Worm (Caenorhabditis elegans) whole organism, late embryonic: ENCODE results near the gene fbxa-188.

Experiments used
- C08G9.2 ChIP-seq: sonication (generic microtip); optimal IDR thresholded peaks from 2 replicates; lab custom pipeline; 2016; ENCODE audit warnings: mild to moderate bottlenecking, missing genetic modification characterization, moderate library complexity, missing compliant biosample characterization
- F13H6.1 ChIP-seq: sonication (generic microtip); optimal IDR thresholded peaks from 2 replicates; lab custom pipeline; 2016; ENCODE audit warnings: missing genetic modification characterization, missing compliant biosample characterization
- K09A11.1 ChIP-seq: sonication (generic microtip); optimal IDR thresholded peaks from 2 replicates; lab custom pipeline; 2017; ENCODE audit warnings: antibody characterized with exemption, mild to moderate bottlenecking, missing genetic modification characterization, missing compliant biosample characterization; ENCODE audit not compliant: insufficient read depth
- T23F11.4 ChIP-seq: fragments of 200-800 bp; sonication (Bioruptor generic); optimal IDR thresholded peaks from 2 replicates; lab custom pipeline; 2018; ENCODE audit warnings: mild to moderate bottlenecking, missing genetic modification characterization, missing compliant biosample characterization
- ama-1 ChIP-seq: fragments of 150-350 bp; optimal IDR thresholded peaks from 2 replicates; lab custom pipeline; 2014
- ceh-14 ChIP-seq: sonication (generic microtip); optimal IDR thresholded peaks from 2 replicates; lab custom pipeline; 2016; ENCODE audit warnings: missing genotype, missing genetic modification characterization, missing compliant biosample characterization
- ceh-19 ChIP-seq: fragments of 200-800 bp; sonication (Bioruptor generic); optimal IDR thresholded peaks from 2 replicates; lab custom pipeline; 2018; ENCODE audit warnings: mild to moderate bottlenecking, missing genetic modification characterization, missing compliant biosample characterization
- ceh-30 ChIP-seq: fragments of 150-350 bp; optimal IDR thresholded peaks from 2 replicates; lab custom pipeline; 2014; ENCODE audit warnings: missing biosample characterization, missing genetic modification characterization
- ceh-31 ChIP-seq: sonication (generic microtip); optimal IDR thresholded peaks from 2 replicates; lab custom pipeline; 2016; ENCODE audit warnings: missing genetic modification characterization, missing compliant biosample characterization
- ceh-6 ChIP-seq: fragments of 200-800 bp; sonication (Bioruptor generic); optimal IDR thresholded peaks from 2 replicates; lab custom pipeline; 2018; ENCODE audit warnings: mild to moderate bottlenecking, missing genetic modification characterization, missing compliant biosample characterization
- ceh-9 ChIP-seq: sonication (generic microtip); optimal IDR thresholded peaks from 2 replicates; lab custom pipeline; 2016; ENCODE audit warnings: mild to moderate bottlenecking, missing genetic modification characterization, inconsistent platforms, missing compliant biosample characterization
- dmd-4 ChIP-seq: sonication (generic microtip); optimal IDR thresholded peaks from 2 replicates; lab custom pipeline; 2016; ENCODE audit warnings: borderline replicate concordance, missing genetic modification characterization, missing compliant biosample characterization
- dve-1 ChIP-seq: sonication (generic microtip); optimal IDR thresholded peaks from 2 replicates; lab custom pipeline; 2017; ENCODE audit warnings: antibody characterized with exemption, mild to moderate bottlenecking, missing genetic modification characterization, missing compliant biosample characterization
- elt-2 ChIP-seq: sonication (generic microtip); optimal IDR thresholded peaks from 2 replicates; lab custom pipeline; 2016; ENCODE audit warnings: missing genetic modification reagents, missing genetic modification characterization, missing compliant biosample characterization
- elt-4 ChIP-seq: sonication (generic microtip); optimal IDR thresholded peaks from 2 replicates; lab custom pipeline; 2016; ENCODE audit warnings: missing genetic modification characterization, missing compliant biosample characterization
- ets-4 ChIP-seq: sonication (generic microtip); optimal IDR thresholded peaks from 2 replicates; lab custom pipeline; 2016; ENCODE audit warnings: missing genetic modification characterization, missing compliant biosample characterization
- eyg-1 ChIP-seq: sonication (generic microtip); optimal IDR thresholded peaks from 2 replicates; lab custom pipeline; 2016; ENCODE audit warnings: missing genotype, missing genetic modification characterization, missing compliant biosample characterization
- fax-1 ChIP-seq: sonication (generic microtip); optimal IDR thresholded peaks from 2 replicates; lab custom pipeline; 2016; ENCODE audit warnings: missing genotype, missing genetic modification characterization, missing compliant biosample characterization
- fkh-10 ChIP-seq: fragments of 150-350 bp; optimal IDR thresholded peaks from 2 replicates; lab custom pipeline; 2014; ENCODE audit warnings: missing biosample characterization, missing genetic modification reagents, missing genetic modification characterization
- fkh-6 ChIP-seq: sonication (generic microtip); optimal IDR thresholded peaks from 2 replicates; lab custom pipeline; 2016; ENCODE audit warnings: missing genetic modification characterization, missing compliant biosample characterization
- hlh-13 ChIP-seq: fragments of 200-800 bp; sonication (Bioruptor generic); optimal IDR thresholded peaks from 2 replicates; lab custom pipeline; 2018; ENCODE audit warnings: mild to moderate bottlenecking, missing genetic modification characterization, missing compliant biosample characterization
- hlh-6 ChIP-seq: sonication (generic microtip); optimal IDR thresholded peaks from 2 replicates; lab custom pipeline; 2016; ENCODE audit warnings: missing genotype, missing genetic modification characterization, missing compliant biosample characterization
- hlh-8 ChIP-seq: sonication (generic microtip); optimal IDR thresholded peaks from 2 replicates; lab custom pipeline; 2016; ENCODE audit warnings: missing genotype, missing genetic modification characterization, missing compliant biosample characterization
- lim-6 ChIP-seq: sonication (generic microtip); optimal IDR thresholded peaks from 2 replicates; lab custom pipeline; 2016; ENCODE audit warnings: missing genetic modification characterization, missing compliant biosample characterization
- madf-2 ChIP-seq: sonication (generic microtip); optimal IDR thresholded peaks from 2 replicates; lab custom pipeline; 2017; ENCODE audit warnings: missing genetic modification characterization, missing compliant biosample characterization
- nfya-1 ChIP-seq: sonication (generic microtip); optimal IDR thresholded peaks from 2 replicates; lab custom pipeline; 2017; ENCODE audit warnings: missing genetic modification characterization, mild to moderate bottlenecking, missing compliant biosample characterization, antibody characterized with exemption, moderate library complexity
- nhr-11 ChIP-seq: fragments of 150-350 bp; optimal IDR thresholded peaks from 2 replicates; lab custom pipeline; 2014; ENCODE audit warnings: missing biosample characterization, missing genetic modification characterization
- odd-2 ChIP-seq: sonication (generic microtip); optimal IDR thresholded peaks from 2 replicates; lab custom pipeline; 2017; ENCODE audit warnings: antibody characterized with exemption, mild to moderate bottlenecking, missing genetic modification characterization, missing compliant biosample characterization
- pat-9 ChIP-seq: fragments of 200-800 bp; sonication (Bioruptor generic); optimal IDR thresholded peaks from 2 replicates; lab custom pipeline; 2018; ENCODE audit warnings: mild to moderate bottlenecking, missing genetic modification characterization, moderate library complexity, missing compliant biosample characterization
- pax-1 ChIP-seq: fragments of 150-350 bp; optimal IDR thresholded peaks from 2 replicates; lab custom pipeline; 2014; ENCODE audit warnings: missing biosample characterization, missing genetic modification characterization
- pha-4 ChIP-seq: fragments of 150-350 bp; optimal IDR thresholded peaks from 2 replicates; lab custom pipeline; 2018; ENCODE audit warnings: missing biosample characterization, missing genetic modification reagents, missing genetic modification characterization
- pqm-1 ChIP-seq: sonication (generic microtip); optimal IDR thresholded peaks from 2 replicates; lab custom pipeline; 2016; ENCODE audit warnings: missing genetic modification characterization, missing compliant biosample characterization
- ref-2 ChIP-seq: sonication (generic microtip); optimal IDR thresholded peaks from 2 replicates; lab custom pipeline; 2016; ENCODE audit warnings: missing genetic modification characterization, missing compliant biosample characterization
- sox-4 ChIP-seq: sonication (generic microtip); optimal IDR thresholded peaks from 2 replicates; lab custom pipeline; 2017; ENCODE audit warnings: mild to moderate bottlenecking, missing genetic modification characterization, inconsistent platforms, missing compliant biosample characterization
- syd-9 ChIP-seq: sonication (generic microtip); optimal IDR thresholded peaks from 2 replicates; lab custom pipeline; 2016; ENCODE audit warnings: mild to moderate bottlenecking, missing genetic modification characterization, moderate library complexity, missing compliant biosample characterization
- tbx-2 ChIP-seq: sonication (generic microtip); optimal IDR thresholded peaks from 2 replicates; lab custom pipeline; 2016; ENCODE audit warnings: missing genetic modification characterization, missing compliant biosample characterization
- tbx-7 ChIP-seq: sonication (generic microtip); optimal IDR thresholded peaks from 2 replicates; lab custom pipeline; 2016; ENCODE audit warnings: missing genotype, missing genetic modification characterization, missing compliant biosample characterization
- unc-3 ChIP-seq, 2 experiments: fragments of 200-800 bp in 1 of 2; sonication (Bioruptor generic) in 1 of 2; sonication (generic microtip) in 1 of 2; conservative IDR thresholded peaks in 1 of 2; optimal IDR thresholded peaks in 1 of 2; 2 replicates each; pipeline versions ENCODE4 v1.3.6 to Lab custom; 2016 to 2022; ENCODE audit warnings: missing compliant biosample characterization in 2 of 2, missing genetic modification characterization in 2 of 2, missing genetic modification reagents in 1 of 2
- unc-55 ChIP-seq: sonication (generic microtip); optimal IDR thresholded peaks from 2 replicates; lab custom pipeline; 2017; ENCODE audit warnings: missing biosample characterization, missing genetic modification reagents, missing genetic modification characterization
- unc-86 ChIP-seq: sonication (generic microtip); optimal IDR thresholded peaks from 2 replicates; lab custom pipeline; 2016; ENCODE audit warnings: missing genetic modification characterization, missing compliant biosample characterization
- zip-5 ChIP-seq: sonication (generic microtip); optimal IDR thresholded peaks from 2 replicates; lab custom pipeline; 2016; ENCODE audit warnings: missing genetic modification characterization, missing compliant biosample characterization
- ztf-16 ChIP-seq: sonication (generic microtip); optimal IDR thresholded peaks from 2 replicates; lab custom pipeline; 2017; ENCODE audit warnings: missing genetic modification characterization, missing compliant biosample characterization

fbxa-188 gene

ce11 chrV:17323876-17324275, 20.9 kb downstream of the fbxa-188 start:
- TF ChIP-seq pqm-1 (tag; lab: Kevin White, UChicago) (no peak), ref-2 (tag; lab: Kevin White, UChicago) (no peak), ztf-16 (tag; lab: Kevin White, UChicago) (no peak), tbx-2 (tag; lab: Kevin White, UChicago) (no peak), hlh-8 (tag; lab: Kevin White, UChicago) (no peak), lim-6 (no peak), ceh-9 (no peak), madf-2 (no peak), fax-1 (no peak), T23F11.4 (GFP tag; lab: Kevin White, UChicago) (no peak), elt-4 (tag; lab: Kevin White, UChicago) (no peak), F13H6.1 (tag; lab: Kevin White, UChicago) (no peak), eyg-1 (tag; lab: Kevin White, UChicago) (no peak), ceh-14 (tag; lab: Kevin White, UChicago) (no peak), dmd-4 (tag; lab: Kevin White, UChicago) (no peak), unc-3 (GFP tag; conservative IDR thresholded peaks at IDR 0.05; lab: Robert Waterston, UW) (no peak), unc-3 (tag; optimal IDR thresholded peaks at IDR 0.05; lab: Kevin White, UChicago) (no peak), syd-9 (tag; lab: Kevin White, UChicago) (no peak), nfya-1 (tag; lab: Kevin White, UChicago) (no peak), ceh-6 (GFP tag; lab: Kevin White, UChicago) (no peak)

DNA sequence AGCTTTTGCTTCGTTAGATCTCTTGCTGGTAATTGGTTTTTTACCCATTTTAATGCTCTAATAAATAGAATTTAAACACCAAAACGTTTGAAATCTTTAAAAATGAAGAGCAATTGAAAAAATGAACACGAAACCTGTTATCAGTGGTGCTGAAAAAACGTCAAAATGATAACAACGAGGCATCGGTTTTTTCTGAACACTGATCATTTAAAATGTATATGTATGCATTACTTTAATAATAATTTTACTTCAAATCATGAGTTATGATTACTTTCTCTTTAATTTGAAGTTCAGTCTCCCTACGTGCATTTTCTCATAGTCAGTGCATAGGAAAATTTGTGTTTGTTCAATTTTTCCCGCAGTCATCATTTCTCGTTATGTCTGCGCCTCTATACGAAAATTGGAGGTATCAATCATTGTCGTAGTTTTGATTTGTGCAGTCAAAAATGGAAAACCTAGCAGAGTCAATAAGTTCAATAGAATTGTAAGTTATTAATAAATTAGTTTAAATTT, 22.3 kb downstream of the fbxa-188 start, which contains the start of gene F31E9.3:
TSS of gene F31E9.3 (plus strand) at position 194 of the 513 bp plus-strand sequence.
- TF ChIP-seq elt-2 (no peak), ceh-31 (no peak), sox-4 (no peak), fkh-6 (tag; lab: Kevin White, UChicago) (no peak), tbx-7 (tag; lab: Kevin White, UChicago) (no peak), dve-1 (no peak), hlh-6 (tag; lab: Kevin White, UChicago) (no peak), K09A11.1 (tag; lab: Kevin White, UChicago) (no peak), ref-2 (tag; lab: Kevin White, UChicago) (no peak), ets-4 (tag; lab: Kevin White, UChicago) (no peak), C08G9.2 (tag; lab: Kevin White, UChicago) (no peak), unc-86 (tag; lab: Kevin White, UChicago) (no peak), T23F11.4 (GFP tag; lab: Kevin White, UChicago) (no peak), ama-1 (no peak), ceh-19 (no peak), hlh-13 (GFP tag; lab: Kevin White, UChicago) (no peak), unc-3 (GFP tag; conservative IDR thresholded peaks at IDR 0.05; lab: Robert Waterston, UW) (no peak), unc-3 (tag; optimal IDR thresholded peaks at IDR 0.05; lab: Kevin White, UChicago) (no peak), odd-2 (tag; lab: Kevin White, UChicago) (no peak), pax-1 (tag; lab: Kevin White, UChicago) (no peak)

ce11 chrV:17317786-17318185, 26.9 kb downstream of the fbxa-188 start, which contains the start of gene srz-58:
srz-58 (plus strand) TSS chrV:17318147.
- no peak for TF ChIP-seq pat-9 (tag; lab: Kevin White, UChicago)
- TF ChIP-seq dve-1 = no peak
- TF ChIP-seq ztf-16 (tag; lab: Kevin White, UChicago) = no peak

DNA sequence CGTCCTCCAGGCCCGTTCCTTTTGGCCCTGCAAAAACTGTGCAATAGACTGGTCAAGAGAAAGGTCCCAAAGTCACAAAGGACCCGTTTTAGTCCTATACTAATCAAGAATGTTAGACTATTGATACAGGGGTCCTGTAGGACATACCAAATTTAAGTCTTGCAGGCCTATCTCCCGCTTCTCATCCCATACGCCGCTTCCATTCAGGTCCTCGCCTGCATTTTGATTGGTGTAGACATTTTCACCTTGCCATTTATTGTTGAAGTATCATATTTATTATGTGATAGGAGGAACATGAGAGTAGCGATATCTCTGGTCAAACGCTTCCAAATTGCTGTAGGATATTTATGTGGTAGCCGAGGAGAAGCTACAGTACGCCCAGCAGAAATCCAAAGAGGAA, 27.4 kb downstream of the fbxa-188 start:
- TF ChIP-seq ceh-30 (tag; lab: Kevin White, UChicago) = no peak
- no peak for TF ChIP-seq fkh-10 (GFP tag; lab: Kevin White, UChicago)
- no peak for TF ChIP-seq tbx-2 (tag; lab: Kevin White, UChicago)
- no peak for TF ChIP-seq pha-4
- TF ChIP-seq unc-55 (GFP tag; lab: Kevin White, UChicago) = no peak
- no peak for TF ChIP-seq zip-5 (tag; lab: Kevin White, UChicago)
- TF ChIP-seq madf-2 = no peak
- TF ChIP-seq nhr-11 (tag; lab: Kevin White, UChicago) = no peak
- TF ChIP-seq unc-3 (GFP tag; conservative IDR thresholded peaks at IDR 0.05; lab: Robert Waterston, UW) = no peak
- no peak for TF ChIP-seq unc-3 (tag; optimal IDR thresholded peaks at IDR 0.05; lab: Kevin White, UChicago)
